Fruit fly (Drosophila melanogaster): Measurements from ENCODE around the gene MED20.
A peak's percentile ranks its signal among the peaks of the same experiment; 100 is the strongest.

Gene MED20

dm6 chr2L:8110549-8111438, 38.1 kb upstream of the MED20 start:
- TF ChIP-seq salm (tag; optimal IDR thresholded peaks at IDR 0.05) (no peak), mirr (GFP tag; optimal IDR thresholded peaks at IDR 0.05) (no peak), p53 (GFP tag; optimal IDR thresholded peaks at IDR 0.05) (peak; percentile 29), CG30403 (GFP tag; optimal IDR thresholded peaks at IDR 0.05) (no peak), Adf1 (GFP tag; IDR thresholded peaks at IDR 0.05) (no peak), CG2199 (GFP tag; IDR thresholded peaks at IDR 0.05) (peak; percentile 98), ham (GFP tag; IDR thresholded peaks at IDR 0.05) (no peak), hkb (optimal IDR thresholded peaks at IDR 0.05) (no peak), hkb (GFP tag; IDR thresholded peaks at IDR 0.05) (0 out of 2 replicates have a peak, but pooled peaks have one; percentile 18), jigr1 (GFP tag; IDR thresholded peaks at IDR 0.05) (no peak), mam (GFP tag; optimal IDR thresholded peaks at IDR 0.05) (no peak), Gsc (GFP tag; IDR thresholded peaks at IDR 0.05) (no peak), toy (GFP tag; IDR thresholded peaks at IDR 0.05) (no peak), CG17186 (GFP tag; optimal IDR thresholded peaks at IDR 0.05) (no peak), CG17829 (tag; optimal IDR thresholded peaks at IDR 0.05) (no peak), lbe (GFP tag; optimal IDR thresholded peaks at IDR 0.05) (no peak), wor (GFP tag; IDR thresholded peaks at IDR 0.05) (no peak), Stat92E (GFP tag; optimal IDR thresholded peaks at IDR 0.05) (no peak), Hr3 (GFP tag; optimal IDR thresholded peaks at IDR 0.05) (no peak), jumu (GFP tag; optimal IDR thresholded peaks at IDR 0.05) (no peak), ATbp (GFP tag; optimal IDR thresholded peaks at IDR 0.05) (no peak), H15 (GFP tag; IDR thresholded peaks at IDR 0.05) (no peak), CG8290 (GFP tag; optimal IDR thresholded peaks at IDR 0.05) (no peak), CG8290 (tag; optimal IDR thresholded peaks at IDR 0.05) (peak in 1 of 2 experiments; percentile 5), dmrt99B (tag; optimal IDR thresholded peaks at IDR 0.05) (no peak), CG33213 (GFP tag; optimal IDR thresholded peaks at IDR 0.05) (no peak), CG2678 (tag; optimal IDR thresholded peaks at IDR 0.05) (no peak), CG17568 (GFP tag; optimal IDR thresholded peaks at IDR 0.05) (peak; percentile 16), Dip2 (GFP tag; IDR thresholded peaks at IDR 0.05) (no peak), tup (GFP tag; optimal IDR thresholded peaks at IDR 0.05) (no peak), hbn (GFP tag; IDR thresholded peaks at IDR 0.05; ENCODE audit: partially characterized antibody) (no peak), E2f1 (GFP tag; IDR thresholded peaks at IDR 0.05) (no peak), Dek (tag; optimal IDR thresholded peaks at IDR 0.05) (no peak), bigmax (GFP tag; optimal IDR thresholded peaks at IDR 0.05) (peak; percentile 80), CG43689 (GFP tag; IDR thresholded peaks at IDR 0.05) (no peak), Sry-β (GFP tag; optimal IDR thresholded peaks at IDR 0.05) (no peak), Meics (GFP tag; optimal IDR thresholded peaks at IDR 0.05) (no peak), fu2 (GFP tag; optimal IDR thresholded peaks at IDR 0.05) (no peak), phol (tag; optimal IDR thresholded peaks at IDR 0.05) (peak; percentile 67), CTCF (GFP tag; optimal IDR thresholded peaks at IDR 0.05) (no peak), CG7271 (tag; optimal IDR thresholded peaks at IDR 0.05) (peak; percentile 50), Fer2 (tag; optimal IDR thresholded peaks at IDR 0.05) (no peak), Ets97D (GFP tag; optimal IDR thresholded peaks at IDR 0.05) (peak; percentile 59), CG3838 (GFP tag; optimal IDR thresholded peaks at IDR 0.05) (no peak), CG12071 (GFP tag; optimal IDR thresholded peaks at IDR 0.05) (no peak), Neu2 (GFP tag; optimal IDR thresholded peaks at IDR 0.05; ENCODE audit: borderline replicate concordance) (no peak), slp2 (GFP tag; optimal IDR thresholded peaks at IDR 0.05) (no peak), hth (optimal IDR thresholded peaks at IDR 0.05) (no peak), slbo (GFP tag; IDR thresholded peaks at IDR 0.05) (no peak), sens (GFP tag) (peak; percentile 54), tna (GFP tag; IDR thresholded peaks at IDR 0.05; ENCODE audit: partially characterized antibody) (no peak)

Measured in whole organism, embryonic.